Fruit fly (Drosophila melanogaster): ENCODE results near the gene Tektin-C.

The Tektin-C gene

dm6 chr3L:5796493-5796998 is at the start of gene Tektin-C:
TSS of gene Tektin-C (minus strand) at chr3L:5796543.
- TF ChIP-seq CTCF (optimal IDR thresholded peaks at IDR 0.05) (no peak), CG8478 (optimal IDR thresholded peaks at IDR 0.05) (no peak)

- TF ChIP-seq CG8478 (optimal IDR thresholded peaks at IDR 0.05) = no peak
- TF ChIP-seq CTCF (optimal IDR thresholded peaks at IDR 0.05) = no peak
Observed at dm6 chr3L:5845466-5845865, 49.1 kb upstream of the Tektin-C start, which contains the start of gene vn. TSS of gene vn (minus strand) at chr3L:5845664.

dm6 chr3L:5843895-5844576 is 47.7 kb upstream of the Tektin-C start:
- TF ChIP-seq CG8478 (optimal IDR thresholded peaks at IDR 0.05) (no peak), CTCF (optimal IDR thresholded peaks at IDR 0.05) (no peak)

dm6 chr3L:5840847-5841246 is 44.5 kb upstream of the Tektin-C start:
- TF ChIP-seq CG8478 (optimal IDR thresholded peaks at IDR 0.05) = no peak
- TF ChIP-seq CTCF (optimal IDR thresholded peaks at IDR 0.05) = no peak

- TF ChIP-seq CTCF (optimal IDR thresholded peaks at IDR 0.05) (no peak), CG8478 (optimal IDR thresholded peaks at IDR 0.05) (no peak)
Observed at dm6 chr3L:5838880-5839279, 42.5 kb upstream of the Tektin-C start.

- no peak for TF ChIP-seq CG8478 (optimal IDR thresholded peaks at IDR 0.05)
- TF ChIP-seq CTCF (optimal IDR thresholded peaks at IDR 0.05) = no peak
Observed at dm6 chr3L:5838295-5838694, 42.0 kb upstream of the Tektin-C start.

- TF ChIP-seq CG8478 (optimal IDR thresholded peaks at IDR 0.05) = no peak
- TF ChIP-seq CTCF (optimal IDR thresholded peaks at IDR 0.05) = no peak
Observed at dm6 chr3L:5835887-5836646, 39.7 kb upstream of the Tektin-C start.

- TF ChIP-seq CTCF (optimal IDR thresholded peaks at IDR 0.05) (no peak), CG8478 (optimal IDR thresholded peaks at IDR 0.05) (no peak)
Observed at dm6 chr3L:5835431-5835830, 39.1 kb upstream of the Tektin-C start.

- TF ChIP-seq CG8478 (optimal IDR thresholded peaks at IDR 0.05) (no peak), CTCF (optimal IDR thresholded peaks at IDR 0.05) (no peak)
Observed at dm6 chr3L:5834798-5835197, 38.5 kb upstream of the Tektin-C start.

- TF ChIP-seq CTCF (optimal IDR thresholded peaks at IDR 0.05) (no peak), CG8478 (optimal IDR thresholded peaks at IDR 0.05) (no peak)
Observed at dm6 chr3L:5834245-5834644, 37.9 kb upstream of the Tektin-C start.

- TF ChIP-seq CG8478 (optimal IDR thresholded peaks at IDR 0.05) = no peak
- no peak for TF ChIP-seq CTCF (optimal IDR thresholded peaks at IDR 0.05)
Observed at dm6 chr3L:5833761-5834160, 37.4 kb upstream of the Tektin-C start.

dm6 chr3L:5831890-5832289 is 35.5 kb upstream of the Tektin-C start:
- TF ChIP-seq CTCF (optimal IDR thresholded peaks at IDR 0.05) (no peak), CG8478 (optimal IDR thresholded peaks at IDR 0.05) (no peak)

dm6 chr3L:5830649-5831048 is 34.3 kb upstream of the Tektin-C start:
- TF ChIP-seq CTCF (optimal IDR thresholded peaks at IDR 0.05) (no peak), CG8478 (optimal IDR thresholded peaks at IDR 0.05) (no peak)

dm6 chr3L:5828684-5829083 is 32.3 kb upstream of the Tektin-C start:
- TF ChIP-seq CTCF (optimal IDR thresholded peaks at IDR 0.05) = no peak
- TF ChIP-seq CG8478 (optimal IDR thresholded peaks at IDR 0.05) = no peak

dm6 chr3L:5828275-5828674 is 31.9 kb upstream of the Tektin-C start:
- TF ChIP-seq CG8478 (optimal IDR thresholded peaks at IDR 0.05) = no peak
- no peak for TF ChIP-seq CTCF (optimal IDR thresholded peaks at IDR 0.05)

- TF ChIP-seq CTCF (optimal IDR thresholded peaks at IDR 0.05) = no peak
Observed at dm6 chr3L:5825483-5825882, 29.1 kb upstream of the Tektin-C start.
